Fruit fly (Drosophila melanogaster) whole organism, wandering third instar larva: ENCODE data around the gene Nlp.

ENCODE experiments used
- Abd-B ChIP-seq: fragments of >200 bp; optimal IDR thresholded peaks from 2 replicates; lab custom pipeline; 2017; ENCODE audit warnings: missing biosample characterization, missing genetic modification characterization
- CG32264 ChIP-seq: fragments of 200-800 bp; sonication (Bioruptor generic); optimal IDR thresholded peaks from 2 replicates; lab custom pipeline; 2016; ENCODE audit warnings: missing biosample characterization, missing genetic modification characterization
- CG9705 ChIP-seq: fragments of 200-800 bp; sonication (Bioruptor generic); optimal IDR thresholded peaks from 2 replicates; lab custom pipeline; 2018; ENCODE audit warnings: missing biosample characterization, mild to moderate bottlenecking, missing genetic modification characterization
- CrebA ChIP-seq: fragments of 200-800 bp; sonication (Bioruptor generic); optimal IDR thresholded peaks from 2 replicates; lab custom pipeline; 2016; ENCODE audit warnings: missing biosample characterization, mild to moderate bottlenecking, missing genetic modification characterization, borderline replicate concordance
- Dfd ChIP-seq: fragments of >200 bp; optimal IDR thresholded peaks from 2 replicates; lab custom pipeline; 2017; ENCODE audit warnings: missing biosample characterization, missing genetic modification characterization
- Dif ChIP-seq: fragments of 200-275, 200-300 bp; sonication (Bioruptor generic); optimal IDR thresholded peaks from 2 replicates; lab custom pipeline; 2018; ENCODE audit warnings: missing biosample characterization, missing genetic modification characterization; ENCODE audit not compliant: partially characterized antibody
- GATAd ChIP-seq: sonication (Bioruptor generic); optimal IDR thresholded peaks from 2 replicates; lab custom pipeline; 2016; ENCODE audit warnings: missing biosample characterization, missing genetic modification characterization
- HLH106 ChIP-seq: fragments of 200-800 bp; optimal IDR thresholded peaks from 3 replicates; lab custom pipeline; 2019; ENCODE audit warnings: missing biosample characterization, mild to moderate bottlenecking, missing genetic modification characterization, moderate library complexity
- Hnf4 ChIP-seq: fragments of 200-800 bp; sonication (Bioruptor generic); optimal IDR thresholded peaks from 2 replicates; lab custom pipeline; 2016; ENCODE audit warnings: missing biosample characterization, mild to moderate bottlenecking, missing genetic modification characterization
- Hr78 ChIP-seq: fragments of >200 bp; optimal IDR thresholded peaks from 2 replicates; lab custom pipeline; 2017; ENCODE audit warnings: missing biosample characterization, missing genetic modification characterization
- Hr83 ChIP-seq: fragments of 200-300 bp; sonication (Bioruptor generic); optimal IDR thresholded peaks from 2 replicates; lab custom pipeline; 2016; ENCODE audit warnings: missing biosample characterization, mild to moderate bottlenecking, missing genetic modification characterization, moderate library complexity; ENCODE audit not compliant: poor library complexity, severe bottlenecking
- Jra ChIP-seq: sonication (Bioruptor generic); optimal IDR thresholded peaks from 2 replicates; lab custom pipeline; 2016; ENCODE audit warnings: missing biosample characterization, missing genetic modification characterization
- Myc ChIP-seq: fragments of >200 bp; optimal IDR thresholded peaks from 2 replicates; lab custom pipeline; 2017
- N ChIP-seq: fragments of >200 bp; optimal IDR thresholded peaks from 2 replicates; lab custom pipeline; 2018; ENCODE audit warnings: missing biosample characterization, missing external identifiers, missing genetic modification characterization
- OdsH ChIP-seq: fragments of 200-800 bp; sonication (Bioruptor generic); optimal IDR thresholded peaks from 2 replicates; lab custom pipeline; 2016; ENCODE audit warnings: missing biosample characterization, mild to moderate bottlenecking, missing genetic modification characterization
- Rel ChIP-seq, 2 experiments: fragments of 200-800 bp; sonication (Bioruptor generic) in 1 of 2; optimal IDR thresholded peaks; 2 replicates in 1 of 2; 3 replicates in 1 of 2; lab custom pipeline; 2016 to 2019; ENCODE audit warnings: mild to moderate bottlenecking in 2 of 2, missing biosample characterization in 2 of 2, missing genetic modification characterization in 2 of 2, moderate library complexity in 1 of 2
- Sp1 ChIP-seq: fragments of 200-800 bp; sonication (Bioruptor generic); optimal IDR thresholded peaks from 3 replicates; lab custom pipeline; 2019; ENCODE audit warnings: missing biosample characterization, mild to moderate bottlenecking, missing genetic modification characterization, moderate library complexity
- Vsx2 ChIP-seq: fragments of 200-300, 225-300 bp; sonication (Bioruptor generic); optimal IDR thresholded peaks from 2 replicates; lab custom pipeline; 2018; ENCODE audit warnings: missing biosample characterization, missing genetic modification characterization; ENCODE audit not compliant: partially characterized antibody
- br ChIP-seq: fragments of 200-800 bp; sonication (Bioruptor generic); optimal IDR thresholded peaks from 2 replicates; lab custom pipeline; 2016; ENCODE audit warnings: missing biosample characterization, missing genetic modification characterization
- brk ChIP-seq: fragments of 200-800 bp; sonication (Bioruptor generic); optimal IDR thresholded peaks from 2 replicates; lab custom pipeline; 2016; ENCODE audit warnings: missing biosample characterization, mild to moderate bottlenecking, missing genetic modification characterization
- dmrt93B ChIP-seq: fragments of 200-800 bp; sonication (Bioruptor generic); optimal IDR thresholded peaks from 2 replicates; lab custom pipeline; 2018; ENCODE audit warnings: missing biosample characterization, mild to moderate bottlenecking, missing genetic modification characterization
- dsf ChIP-seq: sonication (Bioruptor generic); optimal IDR thresholded peaks from 2 replicates; lab custom pipeline; 2016; ENCODE audit warnings: missing biosample characterization, missing genetic modification characterization, borderline replicate concordance
- ey ChIP-seq: fragments of 200-800 bp; sonication (Bioruptor generic); optimal IDR thresholded peaks from 2 replicates; lab custom pipeline; 2016; ENCODE audit warnings: missing biosample characterization, missing genetic modification characterization
- foxo ChIP-seq, 2 experiments: fragments of 200-800 bp; sonication (Bioruptor generic); optimal IDR thresholded peaks; 2 replicates in 1 of 2; 3 replicates in 1 of 2; lab custom pipeline; 2016 to 2017; ENCODE audit warnings: missing biosample characterization in 2 of 2, missing genetic modification characterization in 2 of 2
- fru ChIP-seq: fragments of 200-800 bp; sonication (Bioruptor generic); optimal IDR thresholded peaks from 3 replicates; lab custom pipeline; 2016; ENCODE audit warnings: missing biosample characterization, mild to moderate bottlenecking, missing genetic modification characterization
- h ChIP-seq: fragments of 200-800 bp; sonication (Bioruptor generic); optimal IDR thresholded peaks from 3 replicates; lab custom pipeline; 2016; ENCODE audit warnings: missing biosample characterization, mild to moderate bottlenecking, missing genetic modification characterization
- jim ChIP-seq: fragments of 175-275, 200-325 bp; sonication (Bioruptor generic); optimal IDR thresholded peaks from 2 replicates; lab custom pipeline; 2016; ENCODE audit warnings: missing biosample characterization, mild to moderate bottlenecking, missing genetic modification characterization
- lola ChIP-seq: fragments of >200 bp; optimal IDR thresholded peaks from 2 replicates; lab custom pipeline; 2017; ENCODE audit warnings: missing biosample characterization, missing genetic modification characterization
- pan ChIP-seq: fragments of >200 bp; optimal IDR thresholded peaks from 2 replicates; lab custom pipeline; 2017
- psq ChIP-seq: fragments of 200-800 bp; sonication (Bioruptor generic); optimal IDR thresholded peaks from 3 replicates; lab custom pipeline; 2017; ENCODE audit warnings: missing biosample characterization, mild to moderate bottlenecking, missing genetic modification characterization, moderate library complexity
- rgr ChIP-seq: fragments of 200-800 bp; sonication (Bioruptor generic); optimal IDR thresholded peaks from 3 replicates; lab custom pipeline; 2016; ENCODE audit warnings: missing biosample characterization, mild to moderate bottlenecking, missing genetic modification characterization
- sage ChIP-seq: fragments of 200-800 bp; sonication (Bioruptor generic); optimal IDR thresholded peaks from 2 replicates; lab custom pipeline; 2016; ENCODE audit warnings: missing biosample characterization, mild to moderate bottlenecking, missing genetic modification characterization
- sv ChIP-seq: fragments of 200-800 bp; sonication (Bioruptor generic); optimal IDR thresholded peaks from 3 replicates; lab custom pipeline; 2016; ENCODE audit warnings: missing biosample characterization, missing genetic modification characterization
- tai ChIP-seq: sonication (Bioruptor generic); optimal IDR thresholded peaks from 2 replicates; lab custom pipeline; 2016; ENCODE audit warnings: missing biosample characterization, missing genetic modification characterization
- woc ChIP-seq: sonication (Bioruptor generic); optimal IDR thresholded peaks from 2 replicates; lab custom pipeline; 2016; ENCODE audit warnings: missing biosample characterization, mild to moderate bottlenecking, missing genetic modification characterization

Gene Nlp

DNA sequence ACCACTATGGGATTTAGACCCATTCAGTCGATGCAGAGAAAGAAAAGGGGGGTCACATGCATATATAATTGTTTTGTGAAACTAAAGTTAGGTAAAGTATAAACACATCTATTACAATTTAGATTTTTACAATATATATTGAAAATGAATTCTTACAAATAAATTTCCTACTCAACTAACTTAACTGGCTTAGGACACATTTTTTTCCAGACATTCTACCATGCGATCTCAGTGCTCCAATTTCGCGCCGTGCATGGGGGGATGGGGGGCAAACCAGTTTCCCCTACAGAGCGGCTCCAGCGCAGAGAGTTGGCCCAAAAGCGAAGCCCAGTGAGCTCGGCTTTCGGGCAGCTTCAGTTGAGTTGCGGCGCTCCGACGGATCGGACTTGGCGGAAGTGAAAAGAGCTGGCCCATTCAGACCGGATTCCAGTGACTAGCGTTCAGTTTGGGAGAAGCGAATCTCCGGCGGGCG lies 21.5 kb upstream of the Nlp start, which contains the start of gene CG7896:
TSS of gene CG7896 (plus strand) at position 354 of the 472 bp plus-strand sequence.
- no peak for TF ChIP-seq N
- TF ChIP-seq br (GFP tag; lab: Kevin White, UChicago) = peak; percentile 83
- peak; percentile 62 for TF ChIP-seq Hr83
- TF ChIP-seq dmrt93B (GFP tag; lab: Kevin White, UChicago) = peak; percentile 70
- no peak for TF ChIP-seq pan (lab: Kevin White, UChicago)
- peak; percentile 76 for TF ChIP-seq ey
- TF ChIP-seq Sp1 (GFP tag; lab: Kevin White, UChicago) = peak; percentile 85
- TF ChIP-seq fru = peak; percentile 85
- no peak for TF ChIP-seq jim (GFP tag; lab: Kevin White, UChicago)
- no peak for TF ChIP-seq tai (GFP tag; lab: Kevin White, UChicago)
- TF ChIP-seq HLH106 (tag; lab: Kevin White, UChicago) = peak; percentile 93
- peak; percentile 54 to 91 for TF ChIP-seq foxo (GFP tag; optimal IDR thresholded peaks at IDR 0.05; lab: Kevin White, UChicago)
- peak; percentile 85 for TF ChIP-seq rgr (GFP tag; lab: Kevin White, UChicago)
- peak; percentile 41 for TF ChIP-seq dsf (GFP tag; lab: Kevin White, UChicago)
- peak; percentile 17 for TF ChIP-seq Dif (GFP tag; lab: Kevin White, UChicago)
- TF ChIP-seq Vsx2 (GFP tag; lab: Kevin White, UChicago) = peak; percentile 54
- no peak for TF ChIP-seq Myc (lab: Kevin White, UChicago)
- TF ChIP-seq Jra (GFP tag; lab: Kevin White, UChicago) = no peak
- peak; percentile 94 for TF ChIP-seq h (GFP tag; lab: Kevin White, UChicago)
- TF ChIP-seq Hr78 = no peak
- no peak for TF ChIP-seq Abd-B (GFP tag; lab: Kevin White, UChicago)
- TF ChIP-seq Rel (GFP tag; optimal IDR thresholded peaks at IDR 0.05; lab: Kevin White, UChicago) = peak; percentile 83
- TF ChIP-seq Rel (tag; optimal IDR thresholded peaks at IDR 0.05; lab: Kevin White, UChicago) = peak; percentile 59
- no peak for TF ChIP-seq GATAd (GFP tag; lab: Kevin White, UChicago)
- peak; percentile 61 for TF ChIP-seq sage
- peak; percentile 85 for TF ChIP-seq OdsH (GFP tag; lab: Kevin White, UChicago)
- peak; percentile 95 for TF ChIP-seq woc (GFP tag; lab: Kevin White, UChicago)
- peak; percentile 86 for TF ChIP-seq psq (GFP tag; lab: Kevin White, UChicago)
- no peak for TF ChIP-seq Dfd (GFP tag; lab: Kevin White, UChicago)
- no peak for TF ChIP-seq lola (GFP tag; lab: Kevin White, UChicago)
- peak; percentile 37 for TF ChIP-seq CG32264 (GFP tag; lab: Kevin White, UChicago)
- no peak for TF ChIP-seq CrebA (GFP tag; lab: Kevin White, UChicago)
- no peak for TF ChIP-seq brk (GFP tag; lab: Kevin White, UChicago)
- TF ChIP-seq CG9705 (GFP tag; lab: Kevin White, UChicago) = peak; percentile 78
- TF ChIP-seq, all 38 proteins: peak for 20

DNA sequence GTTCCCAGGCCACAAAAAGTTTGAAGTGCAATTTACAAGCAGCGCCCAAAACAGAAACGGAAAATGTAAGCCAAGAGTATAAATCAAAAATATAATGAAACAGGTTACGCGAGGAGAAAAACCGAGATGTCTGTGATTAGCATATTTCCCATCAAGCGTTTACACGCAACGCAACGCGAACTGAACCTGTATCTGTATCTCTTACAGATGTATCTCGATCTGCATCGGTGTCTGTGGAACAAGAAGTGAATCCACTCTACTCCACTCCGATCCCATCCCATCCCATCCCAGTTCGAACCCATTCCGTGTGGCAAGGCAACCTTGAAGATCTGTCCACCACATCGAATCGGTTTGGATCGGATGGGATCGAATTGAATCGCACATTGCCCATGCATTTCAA lies 20.7 kb upstream of the Nlp start:
- TF ChIP-seq sv (GFP tag; lab: Kevin White, UChicago) (no peak), Hnf4 (no peak), HLH106 (tag; lab: Kevin White, UChicago) (no peak), jim (GFP tag; lab: Kevin White, UChicago) (no peak), Abd-B (GFP tag; lab: Kevin White, UChicago) (no peak), h (GFP tag; lab: Kevin White, UChicago) (no peak), tai (GFP tag; lab: Kevin White, UChicago) (no peak), dsf (GFP tag; lab: Kevin White, UChicago) (no peak), Myc (lab: Kevin White, UChicago) (no peak)

DNA sequence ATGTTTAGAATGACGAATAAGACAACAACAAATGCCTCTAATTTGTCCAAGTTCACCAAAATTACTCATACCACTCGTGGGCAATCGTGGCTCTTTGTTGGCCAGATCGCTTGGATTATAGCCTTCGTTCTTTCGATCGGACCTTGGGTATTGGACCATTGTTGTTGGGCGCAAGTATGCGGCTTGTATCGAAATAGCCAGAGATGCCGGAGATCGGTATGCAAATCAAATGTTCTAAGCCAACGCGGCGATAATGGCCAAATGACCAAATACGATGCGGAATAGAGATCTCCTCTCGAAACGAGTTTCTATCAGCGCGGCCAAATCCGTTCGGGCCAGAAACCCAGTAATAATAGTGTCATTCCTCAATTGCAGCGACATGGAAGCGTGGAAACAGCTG lies 19.4 kb upstream of the Nlp start:
- TF ChIP-seq Abd-B (GFP tag; lab: Kevin White, UChicago) (no peak), Vsx2 (GFP tag; lab: Kevin White, UChicago) (no peak), fru (no peak), dmrt93B (GFP tag; lab: Kevin White, UChicago) (no peak), jim (GFP tag; lab: Kevin White, UChicago) (no peak), Hnf4 (no peak), rgr (GFP tag; lab: Kevin White, UChicago) (no peak), foxo (GFP tag; optimal IDR thresholded peaks at IDR 0.05; lab: Kevin White, UChicago) (no peak), brk (GFP tag; lab: Kevin White, UChicago) (no peak), CG32264 (GFP tag; lab: Kevin White, UChicago) (no peak), ey (no peak)
